Worm (Caenorhabditis elegans): ENCODE data around the gene T10C6.15.

The T10C6.15 gene

DNA sequence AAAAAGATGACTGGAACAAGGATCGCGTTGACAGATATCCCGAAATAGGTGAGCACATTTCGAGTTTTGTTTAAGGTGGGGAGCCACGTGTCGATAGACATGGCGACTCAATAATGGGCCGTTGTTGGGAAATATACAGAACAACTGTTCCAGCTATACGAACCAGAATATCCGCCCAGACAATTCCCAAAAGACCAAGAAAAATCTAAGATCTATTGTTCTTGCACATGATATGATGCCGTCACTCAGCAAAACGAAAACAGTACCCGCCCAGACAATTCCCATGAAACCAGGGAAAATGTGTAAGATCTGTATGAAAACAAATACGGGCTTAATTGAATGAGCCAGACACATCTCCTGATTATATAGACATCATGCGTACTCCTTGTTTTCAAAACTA is 38.2 kb downstream of the T10C6.15 start, which contains the start of gene str-231:
str-231 (minus strand) TSS at position 101 of the 400 bp plus-strand sequence.
- TF ChIP-seq hif-1 (tag; optimal IDR thresholded peaks at IDR 0.05) (no peak), nhr-6 (tag; optimal IDR thresholded peaks at IDR 0.05) (no peak), T20F7.1 (GFP tag; optimal IDR thresholded peaks at IDR 0.05) (no peak), nhr-41 (GFP tag; IDR thresholded peaks at IDR 0.05) (no peak), ceh-82 (tag; optimal IDR thresholded peaks at IDR 0.05) (no peak), pha-4 (GFP tag; IDR thresholded peaks at IDR 0.05) (no peak), pha-4 (tag; optimal IDR thresholded peaks at IDR 0.05) (no peak), lir-3 (tag; optimal IDR thresholded peaks at IDR 0.05) (no peak), nhr-11 (tag; optimal IDR thresholded peaks at IDR 0.05) (no peak), rbr-2 (tag; optimal IDR thresholded peaks at IDR 0.05) (no peak), nhr-76 (tag; optimal IDR thresholded peaks at IDR 0.05) (no peak), mep-1 (tag; optimal IDR thresholded peaks at IDR 0.05) (no peak), daf-8 (GFP tag; IDR thresholded peaks at IDR 0.05) (no peak), skn-1 (tag; optimal IDR thresholded peaks at IDR 0.05) (no peak), ztf-7 (tag; optimal IDR thresholded peaks at IDR 0.05) (no peak), ZK546.5 (tag; optimal IDR thresholded peaks at IDR 0.05) (no peak), F26F4.8 (GFP tag; conservative IDR thresholded peaks at IDR 0.05) (no peak), F44E2.7 (GFP tag; IDR thresholded peaks at IDR 0.05) (no peak), ceh-20 (GFP tag; IDR thresholded peaks at IDR 0.05) (no peak), lin-29 (GFP tag; IDR thresholded peaks at IDR 0.05) (no peak)

DNA sequence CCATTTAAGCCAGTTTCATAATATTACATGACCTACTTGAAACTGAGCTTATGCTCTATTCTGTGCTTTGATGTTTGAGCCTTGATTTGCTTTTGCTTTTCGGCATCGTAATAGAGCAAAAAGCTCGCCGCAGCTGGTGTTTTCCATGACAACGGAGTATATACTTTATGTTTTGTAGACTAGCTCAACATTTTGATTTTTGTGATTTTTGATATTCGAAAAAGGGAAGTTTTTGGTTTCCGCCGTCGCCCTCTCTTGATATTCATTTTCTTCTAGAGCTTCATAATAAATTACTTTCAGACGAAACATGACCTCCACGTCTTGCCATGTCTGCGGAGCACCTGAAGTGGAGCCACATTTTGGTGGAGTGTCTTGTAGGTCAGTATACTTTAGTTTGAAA is 43.5 kb downstream of the T10C6.15 start, which contains the start of gene nhr-63:
nhr-63 (plus strand) TSS at position 301 of the 400 bp plus-strand sequence.
- TF ChIP-seq tra-1 (GFP tag; IDR thresholded peaks at IDR 0.05) (no peak), lin-15B (tag; optimal IDR thresholded peaks at IDR 0.05) (no peak), cey-2 (tag; optimal IDR thresholded peaks at IDR 0.05; ENCODE audit: borderline replicate concordance, insufficient read depth) (no peak), nhr-25 (tag; optimal IDR thresholded peaks at IDR 0.05; ENCODE audit: borderline replicate concordance, insufficient read depth) (no peak), nhr-6 (tag; optimal IDR thresholded peaks at IDR 0.05) (no peak), T26A8.4 (GFP tag; IDR thresholded peaks at IDR 0.05) (no peak), zip-2 (tag; optimal IDR thresholded peaks at IDR 0.05) (no peak), duxl-1 (tag; optimal IDR thresholded peaks at IDR 0.05; ENCODE audit: poor library complexity) (no peak), php-3 (GFP tag; IDR thresholded peaks at IDR 0.05) (no peak), Y48G9A.11 (GFP tag; IDR thresholded peaks at IDR 0.05) (no peak), vab-7 (GFP tag; IDR thresholded peaks at IDR 0.05) (no peak), lin-1 (GFP tag; IDR thresholded peaks at IDR 0.05) (no peak)

DNA sequence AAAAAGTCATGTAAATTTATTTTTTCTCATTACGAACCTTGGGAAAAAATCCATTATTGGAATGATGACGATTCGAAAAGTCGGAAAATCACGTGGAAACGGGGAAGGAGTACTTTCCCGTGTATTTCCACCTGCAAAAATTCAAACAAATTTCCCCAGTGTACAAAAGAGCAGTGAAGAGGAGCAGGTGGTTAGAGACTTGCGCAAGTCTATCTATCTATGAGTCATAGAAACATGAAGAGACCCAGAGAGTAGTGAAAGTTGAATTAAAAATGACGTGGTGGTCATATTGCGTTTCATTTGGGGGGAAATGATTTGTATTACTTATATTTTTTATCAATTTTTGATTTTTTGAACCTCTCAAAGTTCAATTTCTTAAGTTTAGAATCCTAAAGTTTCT is 45.3 kb downstream of the T10C6.15 start, which contains the start of gene nhr-50:
nhr-50 (minus strand) TSS at position 199 of the 400 bp plus-strand sequence.
- peak; percentile 85 for TF ChIP-seq dve-1 (tag; optimal IDR thresholded peaks at IDR 0.05; ENCODE audit: insufficient read depth)
- TF ChIP-seq nhr-48 (tag; optimal IDR thresholded peaks at IDR 0.05): peak; percentile 44
- no peak for TF ChIP-seq lim-7 (GFP tag; IDR thresholded peaks at IDR 0.05)
- TF ChIP-seq mxl-3 (GFP tag; optimal IDR thresholded peaks at IDR 0.05): peak; percentile 14
- no peak for TF ChIP-seq ceh-20 (GFP tag; IDR thresholded peaks at IDR 0.05)
- TF ChIP-seq F37D6.2 (tag; optimal IDR thresholded peaks at IDR 0.05): no peak
- TF ChIP-seq jun-1 (tag; optimal IDR thresholded peaks at IDR 0.05): peak; percentile 18
- peak; percentile 93 for TF ChIP-seq nhr-6 (tag; optimal IDR thresholded peaks at IDR 0.05)
- no peak for TF ChIP-seq cey-2 (tag; optimal IDR thresholded peaks at IDR 0.05; ENCODE audit: borderline replicate concordance, insufficient read depth)
- no peak for TF ChIP-seq ZK337.2 (GFP tag; IDR thresholded peaks at IDR 0.05)
- TF ChIP-seq nhr-76 (tag; optimal IDR thresholded peaks at IDR 0.05): no peak
- TF ChIP-seq ceh-62 (tag; optimal IDR thresholded peaks at IDR 0.05): no peak
- no peak for TF ChIP-seq zfp-3 (GFP tag; conservative IDR thresholded peaks at IDR 0.05)
- TF ChIP-seq mxl-2 (GFP tag; conservative IDR thresholded peaks at IDR 0.05): no peak
- TF ChIP-seq dpl-1 (GFP tag; optimal IDR thresholded peaks at IDR 0.05): peak; percentile 31
- no peak for TF ChIP-seq zag-1 (tag; optimal IDR thresholded peaks at IDR 0.05)
- TF ChIP-seq nhr-41 (GFP tag; IDR thresholded peaks at IDR 0.05): no peak
- TF ChIP-seq lin-38 (GFP tag; IDR thresholded peaks at IDR 0.05): no peak
- peak; percentile 67 for TF ChIP-seq nhr-28 (tag; optimal IDR thresholded peaks at IDR 0.05)
- peak; percentile 80 for TF ChIP-seq hlh-30 (tag; optimal IDR thresholded peaks at IDR 0.05; ENCODE audit: insufficient read depth)
- TF ChIP-seq dmd-6 (GFP tag; IDR thresholded peaks at IDR 0.05): peak; percentile 90
- peak; percentile 35 for TF ChIP-seq pqm-1 (tag; optimal IDR thresholded peaks at IDR 0.05)
- TF ChIP-seq nhr-102 (tag; optimal IDR thresholded peaks at IDR 0.05): no peak
- peak; percentile 66 for TF ChIP-seq nhr-77 (tag; optimal IDR thresholded peaks at IDR 0.05)
